Worm (Caenorhabditis elegans) whole organism, late embryonic: Measurements from ENCODE around the gene rga-3.

Experiments
- C08G9.2 ChIP-seq: sonication (generic microtip); optimal IDR thresholded peaks from 2 replicates; lab custom pipeline; 2016; ENCODE audit warnings: mild to moderate bottlenecking, missing genetic modification characterization, moderate library complexity, missing compliant biosample characterization
- C38D4.7 ChIP-seq: fragments of 200-800 bp; sonication (Bioruptor generic); optimal IDR thresholded peaks from 2 replicates; lab custom pipeline; 2018; ENCODE audit warnings: mild to moderate bottlenecking, missing genetic modification characterization, moderate library complexity, missing compliant biosample characterization
- F13H6.1 ChIP-seq: sonication (generic microtip); optimal IDR thresholded peaks from 2 replicates; lab custom pipeline; 2016; ENCODE audit warnings: missing genetic modification characterization, missing compliant biosample characterization
- K09A11.1 ChIP-seq: sonication (generic microtip); optimal IDR thresholded peaks from 2 replicates; lab custom pipeline; 2017; ENCODE audit warnings: antibody characterized with exemption, mild to moderate bottlenecking, missing genetic modification characterization, missing compliant biosample characterization; ENCODE audit not compliant: insufficient read depth
- ahr-1 ChIP-seq: sonication (generic microtip); optimal IDR thresholded peaks from 2 replicates; lab custom pipeline; 2016; ENCODE audit warnings: missing genetic modification characterization, missing compliant biosample characterization
- ama-1 ChIP-seq: fragments of 150-350 bp; optimal IDR thresholded peaks from 2 replicates; lab custom pipeline; 2014
- ceh-19 ChIP-seq: fragments of 200-800 bp; sonication (Bioruptor generic); optimal IDR thresholded peaks from 2 replicates; lab custom pipeline; 2018; ENCODE audit warnings: mild to moderate bottlenecking, missing genetic modification characterization, missing compliant biosample characterization
- ceh-30 ChIP-seq: fragments of 150-350 bp; optimal IDR thresholded peaks from 2 replicates; lab custom pipeline; 2014; ENCODE audit warnings: missing biosample characterization, missing genetic modification characterization
- ceh-31 ChIP-seq: sonication (generic microtip); optimal IDR thresholded peaks from 2 replicates; lab custom pipeline; 2016; ENCODE audit warnings: missing genetic modification characterization, missing compliant biosample characterization
- ceh-45 ChIP-seq: fragments of 200-800 bp; sonication (Bioruptor generic); IDR thresholded peaks from 2 replicates; pipeline ENCODE4 v1.3.6; 2022; ENCODE audit warnings: missing genetic modification reagents, missing genetic modification characterization, missing compliant biosample characterization
- ceh-48 ChIP-seq: sonication (generic microtip); optimal IDR thresholded peaks from 2 replicates; lab custom pipeline; 2016; ENCODE audit warnings: missing genetic modification characterization, inconsistent platforms, missing compliant biosample characterization
- che-1 ChIP-seq: sonication (generic microtip); optimal IDR thresholded peaks from 2 replicates; lab custom pipeline; 2016; ENCODE audit warnings: mild to moderate bottlenecking, missing genetic modification characterization, missing compliant biosample characterization
- dve-1 ChIP-seq: sonication (generic microtip); optimal IDR thresholded peaks from 2 replicates; lab custom pipeline; 2017; ENCODE audit warnings: antibody characterized with exemption, mild to moderate bottlenecking, missing genetic modification characterization, missing compliant biosample characterization
- eyg-1 ChIP-seq: sonication (generic microtip); optimal IDR thresholded peaks from 2 replicates; lab custom pipeline; 2016; ENCODE audit warnings: missing genotype, missing genetic modification characterization, missing compliant biosample characterization
- fkh-10 ChIP-seq: fragments of 150-350 bp; optimal IDR thresholded peaks from 2 replicates; lab custom pipeline; 2014; ENCODE audit warnings: missing biosample characterization, missing genetic modification reagents, missing genetic modification characterization
- hlh-13 ChIP-seq: fragments of 200-800 bp; sonication (Bioruptor generic); optimal IDR thresholded peaks from 2 replicates; lab custom pipeline; 2018; ENCODE audit warnings: mild to moderate bottlenecking, missing genetic modification characterization, missing compliant biosample characterization
- hlh-15 ChIP-seq: sonication (generic microtip); optimal IDR thresholded peaks from 2 replicates; lab custom pipeline; 2016; ENCODE audit warnings: missing genetic modification characterization, missing compliant biosample characterization
- hlh-30 ChIP-seq: sonication (generic microtip); optimal IDR thresholded peaks from 2 replicates; lab custom pipeline; 2017; ENCODE audit warnings: antibody characterized with exemption, missing genetic modification characterization, missing compliant biosample characterization; ENCODE audit not compliant: insufficient read depth
- lin-11 ChIP-seq: fragments of 200-800 bp; sonication (Bioruptor generic); optimal IDR thresholded peaks from 2 replicates; lab custom pipeline; 2018; ENCODE audit warnings: mild to moderate bottlenecking, missing genetic modification characterization, missing compliant biosample characterization
- nhr-11 ChIP-seq: fragments of 150-350 bp; optimal IDR thresholded peaks from 2 replicates; lab custom pipeline; 2014; ENCODE audit warnings: missing biosample characterization, missing genetic modification characterization
- nhr-232 ChIP-seq: sonication (generic microtip); optimal IDR thresholded peaks from 2 replicates; lab custom pipeline; 2016; ENCODE audit warnings: missing genetic modification characterization, missing compliant biosample characterization
- odd-2 ChIP-seq: sonication (generic microtip); optimal IDR thresholded peaks from 2 replicates; lab custom pipeline; 2017; ENCODE audit warnings: antibody characterized with exemption, mild to moderate bottlenecking, missing genetic modification characterization, missing compliant biosample characterization
- pag-3 ChIP-seq: sonication (generic microtip); optimal IDR thresholded peaks from 2 replicates; lab custom pipeline; 2016; ENCODE audit warnings: missing compliant biosample characterization, missing genetic modification characterization, borderline replicate concordance
- pax-1 ChIP-seq: fragments of 150-350 bp; optimal IDR thresholded peaks from 2 replicates; lab custom pipeline; 2014; ENCODE audit warnings: missing biosample characterization, missing genetic modification characterization
- pha-4 ChIP-seq: fragments of 150-350 bp; optimal IDR thresholded peaks from 2 replicates; lab custom pipeline; 2018; ENCODE audit warnings: missing biosample characterization, missing genetic modification reagents, missing genetic modification characterization
- ref-2 ChIP-seq: sonication (generic microtip); optimal IDR thresholded peaks from 2 replicates; lab custom pipeline; 2016; ENCODE audit warnings: missing genetic modification characterization, missing compliant biosample characterization
- sdc-2 ChIP-seq: sonication (generic microtip); optimal IDR thresholded peaks from 2 replicates; lab custom pipeline; 2016; ENCODE audit warnings: missing genotype, missing genetic modification characterization, missing compliant biosample characterization
- tbx-2 ChIP-seq: sonication (generic microtip); optimal IDR thresholded peaks from 2 replicates; lab custom pipeline; 2016; ENCODE audit warnings: missing genetic modification characterization, missing compliant biosample characterization
- tbx-7 ChIP-seq: sonication (generic microtip); optimal IDR thresholded peaks from 2 replicates; lab custom pipeline; 2016; ENCODE audit warnings: missing genotype, missing genetic modification characterization, missing compliant biosample characterization
- unc-3 ChIP-seq, 2 experiments: fragments of 200-800 bp in 1 of 2; sonication (Bioruptor generic) in 1 of 2; sonication (generic microtip) in 1 of 2; conservative IDR thresholded peaks in 1 of 2; optimal IDR thresholded peaks in 1 of 2; 2 replicates each; pipeline versions ENCODE4 v1.3.6 to Lab custom; 2016 to 2022; ENCODE audit warnings: missing compliant biosample characterization in 2 of 2, missing genetic modification characterization in 2 of 2, missing genetic modification reagents in 1 of 2
- unc-42 ChIP-seq: sonication (generic microtip); optimal IDR thresholded peaks from 2 replicates; lab custom pipeline; 2016; ENCODE audit warnings: missing genotype, missing genetic modification characterization, missing compliant biosample characterization
- unc-55 ChIP-seq: sonication (generic microtip); optimal IDR thresholded peaks from 2 replicates; lab custom pipeline; 2017; ENCODE audit warnings: missing biosample characterization, missing genetic modification reagents, missing genetic modification characterization
- unc-86 ChIP-seq: sonication (generic microtip); optimal IDR thresholded peaks from 2 replicates; lab custom pipeline; 2016; ENCODE audit warnings: missing genetic modification characterization, missing compliant biosample characterization
- ztf-16 ChIP-seq: sonication (generic microtip); optimal IDR thresholded peaks from 2 replicates; lab custom pipeline; 2017; ENCODE audit warnings: missing genetic modification characterization, missing compliant biosample characterization

Gene rga-3

ce11 chrV:5717237-5717935 is at the start of gene rga-3:
rga-3 (plus strand) TSS chrV:5717885.
- TF ChIP-seq tbx-7 (tag; lab: Kevin White, UChicago) (no peak), odd-2 (tag; lab: Kevin White, UChicago) (no peak), che-1 (tag; lab: Kevin White, UChicago) (no peak), pha-4 (tag; lab: Kevin White, UChicago) (no peak), hlh-13 (no peak), ceh-45 (GFP tag; lab: Robert Waterston, UW) (no peak), hlh-30 (tag; lab: Kevin White, UChicago) (no peak)

- no peak for TF ChIP-seq hlh-13
- no peak for TF ChIP-seq pag-3 (tag; lab: Kevin White, UChicago)
- no peak for TF ChIP-seq ceh-19 (GFP tag; lab: Kevin White, UChicago)
- no peak for TF ChIP-seq ceh-48 (tag; lab: Kevin White, UChicago)
- TF ChIP-seq ceh-31 (tag; lab: Kevin White, UChicago): no peak
- no peak for TF ChIP-seq sdc-2 (tag; lab: Kevin White, UChicago)
- TF ChIP-seq hlh-15 (tag; lab: Kevin White, UChicago): no peak
- no peak for TF ChIP-seq pax-1
- TF ChIP-seq che-1 (tag; lab: Kevin White, UChicago): no peak
- no peak for TF ChIP-seq C38D4.7 (GFP tag; lab: Kevin White, UChicago)
- no peak for TF ChIP-seq unc-3 (GFP tag; conservative IDR thresholded peaks at IDR 0.05; lab: Robert Waterston, UW)
- TF ChIP-seq unc-3 (tag; optimal IDR thresholded peaks at IDR 0.05; lab: Kevin White, UChicago): no peak
These were observed 48.7 kb upstream of the rga-3 start for ce11 chrV:5668968-5669367.

ce11 chrV:5672270-5672669 is 45.4 kb upstream of the rga-3 start:
- TF ChIP-seq che-1 (tag; lab: Kevin White, UChicago) (no peak), ama-1 (lab: Kevin White, UChicago) (no peak), ceh-30 (tag; lab: Kevin White, UChicago) (no peak), F13H6.1 (tag; lab: Kevin White, UChicago) (no peak), lin-11 (no peak), fkh-10 (GFP tag; lab: Kevin White, UChicago) (no peak), ceh-31 (tag; lab: Kevin White, UChicago) (no peak), dve-1 (tag; lab: Kevin White, UChicago) (no peak), unc-55 (GFP tag; lab: Kevin White, UChicago) (no peak)

- TF ChIP-seq ztf-16 (tag; lab: Kevin White, UChicago) (no peak), C08G9.2 (tag; lab: Kevin White, UChicago) (no peak), unc-86 (tag; lab: Kevin White, UChicago) (no peak), eyg-1 (no peak), dve-1 (tag; lab: Kevin White, UChicago) (no peak), unc-42 (tag; lab: Kevin White, UChicago) (no peak), tbx-2 (tag; lab: Kevin White, UChicago) (no peak), nhr-232 (tag; lab: Kevin White, UChicago) (no peak), nhr-11 (tag; lab: Kevin White, UChicago) (no peak), ahr-1 (tag; lab: Kevin White, UChicago) (no peak), K09A11.1 (tag; lab: Kevin White, UChicago) (no peak), ref-2 (tag; lab: Kevin White, UChicago) (no peak)
These were observed 41.7 kb upstream of the rga-3 start, which contains the start of gene pqn-13 for ce11 chrV:5676011-5676410. pqn-13 (minus strand) TSS chrV:5676111.
